Fruit fly (Drosophila melanogaster) whole organism, prepupa: ENCODE results near the gene CG12768.
A peak's percentile ranks its signal among the peaks of the same experiment; 100 is the strongest.

Source experiments
- Blimp-1 ChIP-seq: fragments of 200-800 bp; sonication (Bioruptor generic); optimal IDR thresholded peaks from 3 replicates; lab custom pipeline; 2017; ENCODE audit warnings: missing biosample characterization, missing genetic modification characterization, mild to moderate bottlenecking, moderate library complexity, missing genetic modification reagents
- CG10631 ChIP-seq: fragments of 200-800 bp; sonication (Bioruptor generic); optimal IDR thresholded peaks from 2 replicates; lab custom pipeline; 2016; ENCODE audit warnings: missing biosample characterization, missing genetic modification characterization
- CG11294 ChIP-seq: fragments of 200-800 bp; sonication (Bioruptor generic); IDR thresholded peaks from 2 replicates; pipeline ENCODE4 v1.3.6; 2022; ENCODE audit warnings: missing biosample characterization, missing genetic modification characterization
- CG11902 ChIP-seq: fragments of 200-800 bp; sonication (Bioruptor generic); optimal IDR thresholded peaks from 3 replicates; lab custom pipeline; 2016; ENCODE audit warnings: missing biosample characterization, missing genetic modification characterization
- CG3032 ChIP-seq: fragments of 200-800 bp; optimal IDR thresholded peaks from 2 replicates; lab custom pipeline; 2019; ENCODE audit warnings: missing biosample characterization, mild to moderate bottlenecking, missing genetic modification characterization, moderate library complexity
- CG3919 ChIP-seq: fragments of 200-800 bp; sonication (Bioruptor generic); optimal IDR thresholded peaks from 3 replicates; lab custom pipeline; 2016; ENCODE audit warnings: missing biosample characterization, missing genetic modification characterization
- CG6854 ChIP-seq: fragments of 200-800 bp; sonication (Bioruptor generic); optimal IDR thresholded peaks from 2 replicates; lab custom pipeline; 2017; ENCODE audit warnings: missing biosample characterization, mild to moderate bottlenecking, missing genetic modification characterization
- Eip78C ChIP-seq: fragments of 200-800 bp; sonication (Bioruptor generic); peaks from one replicate; lab custom pipeline; 2016; ENCODE audit warnings: missing biosample characterization, missing genetic modification characterization
- fkh ChIP-seq: fragments of 200-800 bp; sonication (Bioruptor generic); optimal IDR thresholded peaks from 3 replicates; lab custom pipeline; 2017; ENCODE audit warnings: missing biosample characterization, mild to moderate bottlenecking, missing genetic modification characterization, moderate library complexity

DNA sequence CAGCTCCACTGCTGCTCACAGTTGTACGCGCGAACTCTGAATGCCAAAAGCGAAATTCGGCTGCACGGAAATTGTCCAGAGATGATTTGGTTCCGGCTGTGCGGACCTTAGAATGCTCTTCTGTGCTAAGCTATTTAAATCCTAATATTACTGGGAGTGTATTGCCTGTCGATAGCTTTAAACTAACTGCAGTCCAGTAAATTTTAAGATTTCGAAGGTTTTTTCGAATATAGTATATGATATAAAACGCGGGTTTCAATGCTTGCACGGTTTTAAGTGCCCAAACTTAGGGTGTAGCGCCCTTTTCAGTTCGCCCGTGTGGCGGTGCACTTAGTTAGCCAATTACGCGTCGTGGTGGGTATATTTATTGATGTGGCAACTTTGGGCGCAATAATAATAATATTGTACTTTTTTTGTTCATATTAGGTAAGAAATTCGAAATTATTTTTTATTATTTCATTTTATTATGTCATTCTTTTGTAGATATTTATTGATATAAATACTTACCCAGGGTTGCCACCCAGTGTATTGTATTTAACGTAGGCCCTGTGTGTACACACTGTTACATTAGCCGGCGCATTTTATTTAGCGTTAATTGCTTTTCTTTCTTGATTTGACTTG is 31.5 kb upstream of the CG12768 start, which contains the start of the genes Chro and Ssl1:
- peak; percentile 100 for TF ChIP-seq CG6854
- TF ChIP-seq CG11902 (GFP tag; lab: Kevin White, UChicago), result peak; percentile 100
- TF ChIP-seq fkh (GFP tag; lab: Kevin White, UChicago), result peak; percentile 96
- peak; percentile 100 for TF ChIP-seq CG3032
- peak; percentile 100 for TF ChIP-seq CG10631
- peak; percentile 100 for TF ChIP-seq CG3919 (GFP tag; lab: Kevin White, UChicago)
- TF ChIP-seq CG11294 (GFP tag; lab: Robert Waterston, UW), result peak; percentile 99
- peak; percentile 98 for TF ChIP-seq Blimp-1
- peak; percentile 100 for TF ChIP-seq Eip78C (GFP tag; lab: Kevin White, UChicago)
